Worm (Caenorhabditis elegans): Measurements from ENCODE around the gene T03G6.7.

ce11 chrX:2613077-2613476 lies 19.2 kb downstream of the T03G6.7 start:
- TF ChIP-seq ceh-27 (GFP tag; optimal IDR thresholded peaks at IDR 0.05) (peak; percentile 76), K11D2.4 (GFP tag; IDR thresholded peaks at IDR 0.05) (peak; percentile 72)

All from whole organism, young adult.